Worm (Caenorhabditis elegans) whole organism, young adult: Measurements from ENCODE around the gene gfm-1.

Source experiments
- B0336.3 ChIP-seq: fragments of 200-800 bp; sonication (Bioruptor generic); IDR thresholded peaks from 2 replicates; pipeline ENCODE4 v1.3.6; 2022; ENCODE audit warnings: missing genetic modification characterization, missing compliant biosample characterization
- D2030.7 ChIP-seq: fragments of 200-800 bp; sonication (Bioruptor generic); IDR thresholded peaks from 2 replicates; pipeline ENCODE4 v1.3.6; 2022; ENCODE audit warnings: missing genetic modification reagents, missing genetic modification characterization, missing compliant biosample characterization
- F57C9.4 ChIP-seq: sonication (generic microtip); optimal IDR thresholded peaks from 2 replicates; lab custom pipeline; 2017; ENCODE audit warnings: mild to moderate bottlenecking, missing genetic modification characterization, missing compliant biosample characterization
- Y53F4B.3 ChIP-seq: fragments of 200-800 bp; sonication (Bioruptor generic); IDR thresholded peaks from 2 replicates; pipeline ENCODE4 v1.3.6; 2022; ENCODE audit warnings: missing genetic modification reagents, missing genetic modification characterization, missing compliant biosample characterization
- Y53G8AR.9 ChIP-seq: fragments of 200-800 bp; sonication (Bioruptor generic); conservative IDR thresholded peaks from 2 replicates; pipeline ENCODE4 v1.3.6; 2022; ENCODE audit warnings: missing genetic modification reagents, missing genetic modification characterization, missing compliant biosample characterization
- Y56A3A.18 ChIP-seq: fragments of 200-800 bp; sonication (Bioruptor generic); IDR thresholded peaks from 2 replicates; pipeline ENCODE4 v1.3.6; 2022; ENCODE audit warnings: missing genetic modification reagents, missing genetic modification characterization, missing compliant biosample characterization
- Y95B8A.8 ChIP-seq: fragments of 200-800 bp; sonication (Bioruptor generic); IDR thresholded peaks from 2 replicates; pipeline ENCODE4 v1.3.6; 2022; ENCODE audit warnings: missing genetic modification reagents, missing genetic modification characterization, missing compliant biosample characterization
- ama-1 ChIP-seq, 3 experiments: fragments of 150-350 bp in 1 of 3; sonication (generic microtip) in 2 of 3; optimal IDR thresholded peaks; 2 replicates each; lab custom pipeline; 2014 to 2018; ENCODE audit warnings: missing biosample characterization in 2 of 3, missing genetic modification characterization in 2 of 3, missing genetic modification reagents in 2 of 3
- aptf-2 ChIP-seq: fragments of 200-800 bp; sonication (Bioruptor generic); conservative IDR thresholded peaks from 2 replicates; pipeline ENCODE4 v1.3.6; 2022; ENCODE audit warnings: missing genetic modification reagents, missing genetic modification characterization, missing compliant biosample characterization
- atf-7 ChIP-seq: sonication (generic microtip); optimal IDR thresholded peaks from 2 replicates; lab custom pipeline; 2017; ENCODE audit warnings: mild to moderate bottlenecking, missing genetic modification characterization, missing compliant biosample characterization
- attf-5 ChIP-seq: fragments of 200-800 bp; sonication (Bioruptor generic); optimal IDR thresholded peaks from 2 replicates; lab custom pipeline; 2018; ENCODE audit warnings: mild to moderate bottlenecking, missing genetic modification characterization, missing compliant biosample characterization
- bed-1 ChIP-seq: fragments of 200-800 bp; sonication (Bioruptor generic); IDR thresholded peaks from 2 replicates; pipeline ENCODE4 v1.3.6; 2022; ENCODE audit warnings: missing genetic modification reagents, missing genetic modification characterization, missing compliant biosample characterization
- bed-2 ChIP-seq: fragments of 200-800 bp; sonication (Bioruptor generic); IDR thresholded peaks from 2 replicates; pipeline ENCODE4 v1.3.6; 2022; ENCODE audit warnings: missing genetic modification reagents, missing genetic modification characterization, missing compliant biosample characterization
- cebp-1 ChIP-seq, 2 experiments: fragments of 200-800 bp in 1 of 2; sonication (Bioruptor generic) in 1 of 2; sonication (generic microtip) in 1 of 2; IDR thresholded peaks in 1 of 2; optimal IDR thresholded peaks in 1 of 2; 2 replicates each; pipeline versions ENCODE4 v1.3.6 to Lab custom; 2017 to 2022; ENCODE audit warnings: missing compliant biosample characterization in 2 of 2, missing genetic modification characterization in 2 of 2, mild to moderate bottlenecking in 1 of 2, missing genetic modification reagents in 1 of 2, moderate library complexity in 1 of 2
- ceh-40 ChIP-seq: fragments of 200-800 bp; sonication (Bioruptor generic); IDR thresholded peaks from 2 replicates; pipeline ENCODE4 v1.3.6; 2022; ENCODE audit warnings: missing genetic modification characterization, missing compliant biosample characterization
- ceh-79 ChIP-seq: sonication (generic microtip); optimal IDR thresholded peaks from 2 replicates; lab custom pipeline; 2017; ENCODE audit warnings: mild to moderate bottlenecking, missing genetic modification characterization, missing compliant biosample characterization
- dox-1 ChIP-seq: fragments of 200-800 bp; sonication (Bioruptor generic); IDR thresholded peaks from 2 replicates; pipeline ENCODE4 v1.3.6; 2022; ENCODE audit warnings: missing genetic modification reagents, missing genetic modification characterization, missing compliant biosample characterization
- dpff-1 ChIP-seq: sonication (generic microtip); optimal IDR thresholded peaks from 2 replicates; lab custom pipeline; 2017; ENCODE audit warnings: mild to moderate bottlenecking, missing genetic modification characterization, missing compliant biosample characterization
- dpl-1 ChIP-seq: fragments of 150-350 bp; optimal IDR thresholded peaks from 2 replicates; lab custom pipeline; 2014; ENCODE audit warnings: missing biosample characterization, missing genetic modification reagents, missing genetic modification characterization
- ekl-4 ChIP-seq: fragments of 200-800 bp; sonication (Bioruptor generic); IDR thresholded peaks from 2 replicates; pipeline ENCODE4 v1.3.6; 2022; ENCODE audit warnings: missing genetic modification reagents, missing genetic modification characterization, missing compliant biosample characterization
- gei-17 ChIP-seq: fragments of 200-800 bp; sonication (Bioruptor generic); optimal IDR thresholded peaks from 2 replicates; lab custom pipeline; 2018; ENCODE audit warnings: mild to moderate bottlenecking, missing genetic modification characterization, missing compliant biosample characterization
- hlh-12 ChIP-seq: sonication (generic microtip); optimal IDR thresholded peaks from 2 replicates; lab custom pipeline; 2016; ENCODE audit warnings: missing genetic modification characterization, missing compliant biosample characterization
- hmg-1.2 ChIP-seq: fragments of 200-800 bp; sonication (Bioruptor generic); IDR thresholded peaks from 2 replicates; pipeline ENCODE4 v1.3.6; 2022; ENCODE audit warnings: missing genetic modification reagents, missing genetic modification characterization, missing compliant biosample characterization
- hmg-20 ChIP-seq: fragments of 200-800 bp; sonication (Bioruptor generic); IDR thresholded peaks from 2 replicates; pipeline ENCODE4 v1.3.6; 2022; ENCODE audit warnings: missing genetic modification reagents, missing genetic modification characterization, missing compliant biosample characterization
- let-607 ChIP-seq, 2 experiments: fragments of 200-800 bp in 1 of 2; sonication (Bioruptor generic) in 1 of 2; sonication (generic microtip) in 1 of 2; optimal IDR thresholded peaks; 2 replicates each; lab custom pipeline; 2016 to 2018; ENCODE audit warnings: mild to moderate bottlenecking in 2 of 2, missing compliant biosample characterization in 2 of 2, missing genetic modification characterization in 2 of 2, moderate library complexity in 2 of 2, missing genotype in 1 of 2
- lin-35 ChIP-seq, 3 experiments: fragments of 150-350 bp in 2 of 3; sonication (generic microtip) in 1 of 3; optimal IDR thresholded peaks; 2 replicates each; lab custom pipeline; 2014 to 2018; ENCODE audit warnings: missing biosample characterization in 3 of 3, missing genetic modification characterization in 3 of 3, missing genetic modification reagents in 3 of 3
- lin-40 ChIP-seq: sonication (generic microtip); optimal IDR thresholded peaks from 2 replicates; lab custom pipeline; 2016; ENCODE audit warnings: missing genetic modification characterization, mild to moderate bottlenecking, missing compliant biosample characterization, missing genotype, missing genetic modification reagents
- lin-54 ChIP-seq: fragments of 200-800 bp; sonication (Bioruptor generic); optimal IDR thresholded peaks from 2 replicates; lab custom pipeline; 2018; ENCODE audit warnings: mild to moderate bottlenecking, missing genetic modification characterization, missing compliant biosample characterization
- lsl-1 ChIP-seq: fragments of 200-800 bp; sonication (Bioruptor generic); optimal IDR thresholded peaks from 2 replicates; lab custom pipeline; 2018; ENCODE audit warnings: mild to moderate bottlenecking, missing genetic modification characterization, moderate library complexity, missing compliant biosample characterization
- lsy-27 ChIP-seq: sonication (generic microtip); optimal IDR thresholded peaks from 2 replicates; lab custom pipeline; 2017; ENCODE audit warnings: missing genetic modification characterization, mild to moderate bottlenecking, missing compliant biosample characterization, antibody characterized with exemption, missing genotype, borderline replicate concordance; ENCODE audit not compliant: insufficient read depth
- madf-10 ChIP-seq: sonication (generic microtip); optimal IDR thresholded peaks from 2 replicates; lab custom pipeline; 2016; ENCODE audit warnings: mild to moderate bottlenecking, missing genetic modification characterization, missing compliant biosample characterization
- madf-3 ChIP-seq: fragments of 200-800 bp; sonication (Bioruptor generic); IDR thresholded peaks from 2 replicates; pipeline ENCODE4 v1.3.6; 2022; ENCODE audit warnings: missing genetic modification reagents, missing genetic modification characterization, missing compliant biosample characterization
- nhr-80 ChIP-seq: sonication (generic microtip); optimal IDR thresholded peaks from 2 replicates; lab custom pipeline; 2016; ENCODE audit warnings: missing genetic modification characterization, missing compliant biosample characterization
- pha-4 ChIP-seq: fragments of 150-350 bp; sonication (generic microtip); optimal IDR thresholded peaks from 2 replicates; lab custom pipeline; 2014; ENCODE audit warnings: missing biosample characterization, missing genetic modification reagents, missing genetic modification characterization
- repo-1 ChIP-seq: sonication (generic microtip); optimal IDR thresholded peaks from 2 replicates; lab custom pipeline; 2017; ENCODE audit warnings: mild to moderate bottlenecking, missing genetic modification characterization, missing compliant biosample characterization
- snpc-3.4 ChIP-seq: sonication (generic microtip); optimal IDR thresholded peaks from 2 replicates; lab custom pipeline; 2017; ENCODE audit warnings: missing genetic modification characterization, mild to moderate bottlenecking, missing compliant biosample characterization, antibody characterized with exemption, moderate library complexity, missing genotype, missing genetic modification reagents
- snpc-4 ChIP-seq, 5 experiments: fragments of 150-350 bp in 1 of 5; sonication (generic microtip) in 4 of 5; optimal IDR thresholded peaks; 2 replicates each; lab custom pipeline; 2014 to 2018; ENCODE audit warnings: missing genetic modification characterization in 5 of 5, missing biosample characterization in 3 of 5, antibody characterized with exemption in 2 of 5, mild to moderate bottlenecking in 2 of 5, missing compliant biosample characterization in 2 of 5, missing genotype in 2 of 5, moderate library complexity in 2 of 5, missing genetic modification reagents in 1 of 5
- tbp1 ChIP-seq: fragments of 200-800 bp; sonication (Bioruptor generic); optimal IDR thresholded peaks from 2 replicates; lab custom pipeline; 2018; ENCODE audit warnings: mild to moderate bottlenecking, missing genetic modification characterization, missing compliant biosample characterization
- tlf-1 ChIP-seq: fragments of 200-800 bp; sonication (Bioruptor generic); optimal IDR thresholded peaks from 2 replicates; lab custom pipeline; 2018; ENCODE audit warnings: mild to moderate bottlenecking, missing genetic modification characterization, missing compliant biosample characterization
- xnd-1 ChIP-seq: sonication (generic microtip); optimal IDR thresholded peaks from 2 replicates; lab custom pipeline; 2016; ENCODE audit warnings: missing genotype, missing genetic modification reagents, missing genetic modification characterization, missing compliant biosample characterization
- ztf-22 ChIP-seq: fragments of 200-800 bp; sonication (Bioruptor generic); optimal IDR thresholded peaks from 2 replicates; lab custom pipeline; 2018; ENCODE audit warnings: mild to moderate bottlenecking, missing genetic modification characterization, moderate library complexity, missing compliant biosample characterization
- ztf-26 ChIP-seq: sonication (generic microtip); optimal IDR thresholded peaks from 2 replicates; lab custom pipeline; 2017; ENCODE audit warnings: missing genetic modification characterization, missing compliant biosample characterization

Gene gfm-1

ce11 chrII:13076301-13076916 is 40.9 kb upstream of the gfm-1 start:
- TF ChIP-seq tbp1 (GFP tag; lab: Kevin White, UChicago), result peak; percentile 6
- TF ChIP-seq attf-5 (GFP tag; lab: Kevin White, UChicago), result peak; percentile 21
- TF ChIP-seq cebp-1 (GFP tag; IDR thresholded peaks at IDR 0.05; lab: Robert Waterston, UW), result peak; percentile 75; the same call in 1 of the 2 replicates
- peak; percentile 83 for TF ChIP-seq cebp-1 (tag; optimal IDR thresholded peaks at IDR 0.05; lab: Kevin White, UChicago)
- TF ChIP-seq bed-1 (GFP tag; lab: Robert Waterston, UW), result no peak
- TF ChIP-seq B0336.3 (GFP tag; lab: Robert Waterston, UW), result peak; percentile 48; the same call in 1 of the 2 replicates
- peak in 1 of 2 experiments; percentile 26 for TF ChIP-seq let-607 (tag; optimal IDR thresholded peaks at IDR 0.05; lab: Kevin White, UChicago)
- peak; percentile 62 for TF ChIP-seq nhr-80 (tag; lab: Kevin White, UChicago)
- no peak for TF ChIP-seq pha-4 (tag; lab: Kevin White, UChicago)

- TF ChIP-seq ztf-22, result peak; percentile 5
- TF ChIP-seq ceh-79 (tag; lab: Kevin White, UChicago), result no peak
- TF ChIP-seq aptf-2 (GFP tag; lab: Robert Waterston, UW), result 0 out of 2 replicates have a peak, but pooled peaks have one; percentile 32
- TF ChIP-seq hmg-1.2 (GFP tag; lab: Robert Waterston, UW), result no peak
- no peak for TF ChIP-seq ztf-26
- TF ChIP-seq ceh-40 (GFP tag; lab: Robert Waterston, UW), result no peak
- peak; percentile 31 for TF ChIP-seq madf-10 (tag; lab: Kevin White, UChicago)
- no peak for TF ChIP-seq lin-40
- TF ChIP-seq bed-2, result no peak
- no peak for TF ChIP-seq F57C9.4 (tag; lab: Kevin White, UChicago)
- no peak for TF ChIP-seq dpl-1 (GFP tag; lab: Kevin White, UChicago)
- TF ChIP-seq let-607 (tag; optimal IDR thresholded peaks at IDR 0.05; lab: Kevin White, UChicago), result peak in 1 of 2 experiments; percentile 46
- TF ChIP-seq dox-1 (GFP tag; lab: Robert Waterston, UW), result peak; percentile 10; the same call in 1 of the 2 replicates
- TF ChIP-seq B0336.3 (GFP tag; lab: Robert Waterston, UW), result peak; percentile 49; the same call in 1 of the 2 replicates
- TF ChIP-seq nhr-80 (tag; lab: Kevin White, UChicago), result peak; percentile 86
- no peak for TF ChIP-seq ama-1 (optimal IDR thresholded peaks at IDR 0.05; lab: Kevin White, UChicago)
- no peak for TF ChIP-seq ama-1 (GFP tag; optimal IDR thresholded peaks at IDR 0.05; lab: Kevin White, UChicago)
- TF ChIP-seq lsl-1 (GFP tag; lab: Kevin White, UChicago), result no peak
- TF ChIP-seq tbp1 (GFP tag; lab: Kevin White, UChicago), result peak; percentile 24
- peak; percentile 0 for TF ChIP-seq attf-5 (GFP tag; lab: Kevin White, UChicago)
- no peak for TF ChIP-seq cebp-1 (GFP tag; IDR thresholded peaks at IDR 0.05; lab: Robert Waterston, UW)
- TF ChIP-seq cebp-1 (tag; optimal IDR thresholded peaks at IDR 0.05; lab: Kevin White, UChicago), result peak; percentile 60
- TF ChIP-seq Y53F4B.3 (GFP tag; lab: Robert Waterston, UW), result no peak
- TF ChIP-seq repo-1, result peak; percentile 17
- peak; percentile 48 for TF ChIP-seq pha-4 (tag; lab: Kevin White, UChicago)
- no peak for TF ChIP-seq Y53G8AR.9
- TF ChIP-seq lin-54, result peak; percentile 19
- no peak for TF ChIP-seq madf-3 (GFP tag; lab: Robert Waterston, UW)
- no peak for TF ChIP-seq D2030.7 (GFP tag; lab: Robert Waterston, UW)
- TF ChIP-seq Y56A3A.18, result no peak
- TF ChIP-seq hmg-20 (GFP tag; lab: Robert Waterston, UW), result no peak
- TF ChIP-seq hlh-12 (tag; lab: Kevin White, UChicago), result no peak
- no peak for TF ChIP-seq xnd-1 (tag; lab: Kevin White, UChicago)
- no peak for TF ChIP-seq dpff-1 (tag; lab: Kevin White, UChicago)
- no peak for TF ChIP-seq snpc-3.4 (tag; lab: Kevin White, UChicago)
- no peak for TF ChIP-seq snpc-4 (GFP tag; optimal IDR thresholded peaks at IDR 0.05; lab: Kevin White, UChicago)
- TF ChIP-seq snpc-4 (tag; optimal IDR thresholded peaks at IDR 0.05; lab: Kevin White, UChicago), result peak in 2 of 4 experiments; percentile 3 to 12
- peak; percentile 63 for TF ChIP-seq atf-7
- no peak for TF ChIP-seq lin-35 (GFP tag; optimal IDR thresholded peaks at IDR 0.05; lab: Kevin White, UChicago)
- peak; percentile 67 for TF ChIP-seq tlf-1 (GFP tag; lab: Kevin White, UChicago)
- no peak for TF ChIP-seq gei-17 (GFP tag; lab: Kevin White, UChicago)
- TF ChIP-seq ekl-4 (GFP tag; lab: Robert Waterston, UW), result no peak
- no peak for TF ChIP-seq lsy-27 (tag; lab: Kevin White, UChicago)
- no peak for TF ChIP-seq Y95B8A.8 (GFP tag; lab: Robert Waterston, UW)
Measured at ce11 chrII:13077746-13078145, 39.5 kb upstream of the gfm-1 start.
